Fruit fly (Drosophila melanogaster): ENCODE measurements around the gene tefu.

Gene tefu

dm6 chr3R:15196134-15197034 is 45.7 kb downstream of the tefu start, which contains the start of the genes Kpc1 and CG42542 (continued):
- TF ChIP-seq CG11456 (GFP tag; IDR thresholded peaks at IDR 0.05) = peak; percentile 75; the same call in 2 of the 3 replicates
- peak; percentile 43 for TF ChIP-seq CG1792 (GFP tag; optimal IDR thresholded peaks at IDR 0.05)
- TF ChIP-seq CG6683 (GFP tag; optimal IDR thresholded peaks at IDR 0.05) = peak; percentile 40
- TF ChIP-seq Eip74EF (GFP tag; optimal IDR thresholded peaks at IDR 0.05) = no peak
- no peak for TF ChIP-seq CG14965 (GFP tag; optimal IDR thresholded peaks at IDR 0.05; ENCODE audit: borderline replicate concordance)
- TF ChIP-seq h (optimal IDR thresholded peaks at IDR 0.05) = no peak
- TF ChIP-seq kay (GFP tag; optimal IDR thresholded peaks at IDR 0.05) = peak; percentile 56
- peak; percentile 75 for TF ChIP-seq CG2129 (GFP tag; IDR thresholded peaks at IDR 0.05; ENCODE audit: partially characterized antibody)
- TF ChIP-seq ase (GFP tag; IDR thresholded peaks at IDR 0.05) = peak; percentile 66
- peak; percentile 74 for TF ChIP-seq cato (GFP tag; optimal IDR thresholded peaks at IDR 0.05; ENCODE audit: borderline replicate concordance)

All from whole organism, embryonic.